Fruit fly (Drosophila melanogaster) whole organism, embryonic: Measurements from ENCODE around the gene CG42716.
A peak's percentile ranks its signal among the peaks of the same experiment; 100 is the strongest.

Experiments
- Atf3 ChIP-seq: fragments of 200-800 bp; sonication (Bioruptor generic); optimal IDR thresholded peaks from 3 replicates; lab custom pipeline; 2016; ENCODE audit warnings: missing biosample characterization, missing genetic modification characterization
- CG11456 ChIP-seq: fragments of 200-800 bp; sonication (Bioruptor generic); IDR thresholded peaks from 3 replicates; pipeline ENCODE4 v1.3.6; 2022; ENCODE audit warnings: missing biosample characterization, missing genetic modification characterization
- CG12391 ChIP-seq: fragments of 200-800 bp; sonication (Bioruptor generic); optimal IDR thresholded peaks from 3 replicates; lab custom pipeline; 2018; ENCODE audit warnings: missing biosample characterization, mild to moderate bottlenecking, missing genetic modification characterization, moderate library complexity
- CG12769 ChIP-seq: fragments of 200-800 bp; sonication (Bioruptor generic); optimal IDR thresholded peaks from 2 replicates; lab custom pipeline; 2019; ENCODE audit warnings: missing biosample characterization, mild to moderate bottlenecking, missing genetic modification characterization, moderate library complexity
- CG1529 ChIP-seq: fragments of 200-800 bp; sonication (Bioruptor generic); optimal IDR thresholded peaks from 3 replicates; lab custom pipeline; 2018; ENCODE audit warnings: missing biosample characterization, missing genetic modification characterization
- CG15514 ChIP-seq: fragments of 200-800 bp; sonication (Bioruptor generic); optimal IDR thresholded peaks from 3 replicates; lab custom pipeline; 2017; ENCODE audit warnings: missing biosample characterization, missing genetic modification characterization, mild to moderate bottlenecking, moderate library complexity, missing genetic modification reagents
- CG17361 ChIP-seq: fragments of 200-800 bp; sonication (Bioruptor generic); IDR thresholded peaks from 3 replicates; pipeline ENCODE4 v1.3.6; 2022; ENCODE audit warnings: missing biosample characterization, missing genetic modification characterization
- CG1832 ChIP-seq: fragments of 200-800 bp; sonication (Bioruptor generic); optimal IDR thresholded peaks from 2 replicates; lab custom pipeline; 2017; ENCODE audit warnings: missing biosample characterization, mild to moderate bottlenecking, missing genetic modification characterization, inconsistent platforms
- CG30431 ChIP-seq: fragments of 200-800 bp; sonication (Bioruptor generic); optimal IDR thresholded peaks from 2 replicates; lab custom pipeline; 2017; ENCODE audit warnings: missing biosample characterization, missing genetic modification characterization
- CG3726 ChIP-seq: fragments of 200-800 bp; sonication (Bioruptor generic); IDR thresholded peaks from 3 replicates; pipeline ENCODE4, ENCODE4 v1.3.6; 2022; ENCODE audit warnings: missing biosample characterization, missing genetic modification characterization
- CG8290 ChIP-seq, 3 experiments: fragments of 200-800 bp; sonication (Bioruptor generic); optimal IDR thresholded peaks; 2 replicates each; lab custom pipeline; 2016 to 2019; ENCODE audit warnings: missing biosample characterization in 3 of 3, missing genetic modification characterization in 3 of 3, mild to moderate bottlenecking in 2 of 3, moderate library complexity in 1 of 3
- CG9727 ChIP-seq: fragments of 200-800 bp; sonication (Bioruptor generic); optimal IDR thresholded peaks from 3 replicates; lab custom pipeline; 2017; ENCODE audit warnings: missing biosample characterization, mild to moderate bottlenecking, missing genetic modification characterization
- Camta ChIP-seq: fragments of 200-800 bp; sonication (Bioruptor generic); optimal IDR thresholded peaks from 2 replicates; lab custom pipeline; 2016; ENCODE audit warnings: missing biosample characterization, missing genetic modification characterization
- D ChIP-seq, 2 experiments: fragments of 200-800 bp in 1 of 2; fragments of >200 bp in 1 of 2; sonication (Bioruptor generic) in 1 of 2; optimal IDR thresholded peaks; 2 replicates in 1 of 2; 3 replicates in 1 of 2; lab custom pipeline; 2017; ENCODE audit warnings: mild to moderate bottlenecking in 1 of 2, missing biosample characterization in 1 of 2, missing genetic modification characterization in 1 of 2, missing genetic modification reagents in 1 of 2
- Elba2 ChIP-seq: fragments of 200-800 bp; sonication (Bioruptor generic); optimal IDR thresholded peaks from 3 replicates; lab custom pipeline; 2016; ENCODE audit warnings: missing biosample characterization, missing genetic modification characterization
- HLH4C ChIP-seq: fragments of 200-800 bp; sonication (Bioruptor generic); IDR thresholded peaks from 3 replicates; pipeline ENCODE4 v1.3.6; 2022; ENCODE audit warnings: missing biosample characterization, missing genetic modification characterization; ENCODE audit not compliant: partially characterized antibody
- Hr78 ChIP-seq, 2 experiments: fragments of 200-800 bp in 1 of 2; fragments of >200 bp in 1 of 2; sonication (Bioruptor generic) in 1 of 2; optimal IDR thresholded peaks; 2 replicates each; lab custom pipeline; 2017 to 2019; ENCODE audit warnings: missing biosample characterization in 2 of 2, missing genetic modification characterization in 2 of 2, mild to moderate bottlenecking in 1 of 2, moderate library complexity in 1 of 2
- Lim3 ChIP-seq: fragments of 200-800 bp; sonication (Bioruptor generic); IDR thresholded peaks from 2 replicates; pipeline ENCODE4 v1.3.6; 2022; ENCODE audit warnings: missing biosample characterization, missing genetic modification characterization
- NC2β ChIP-seq: fragments of 200-800 bp; sonication (Bioruptor generic); optimal IDR thresholded peaks from 2 replicates; lab custom pipeline; 2016; ENCODE audit warnings: missing biosample characterization, missing genetic modification characterization
- Neu2 ChIP-seq: fragments of 200-800 bp; sonication (Bioruptor generic); optimal IDR thresholded peaks from 3 replicates; lab custom pipeline; 2016; ENCODE audit warnings: missing biosample characterization, missing genetic modification characterization, borderline replicate concordance
- Optix ChIP-seq: fragments of 200-800 bp; sonication (Bioruptor generic); IDR thresholded peaks from 3 replicates; pipeline ENCODE4 v1.3.6; 2022; ENCODE audit warnings: missing biosample characterization, missing genetic modification characterization
- Pdp1 ChIP-seq, 2 experiments: fragments of 200-800 bp; sonication (Bioruptor generic); optimal IDR thresholded peaks; 3 replicates each; lab custom pipeline; 2016; ENCODE audit warnings: missing biosample characterization in 2 of 2, missing genetic modification characterization in 2 of 2, mild to moderate bottlenecking in 1 of 2, moderate library complexity in 1 of 2
- Poxn ChIP-seq: fragments of 200-800 bp; sonication (Bioruptor generic); IDR thresholded peaks from 2 replicates; pipeline ENCODE4 v1.3.6; 2022; ENCODE audit warnings: missing biosample characterization, missing genetic modification characterization
- Ptx1 ChIP-seq: fragments of 200-800 bp; sonication (Bioruptor generic); IDR thresholded peaks from 2 replicates; pipeline ENCODE4 v1.3.6; 2022; ENCODE audit warnings: missing biosample characterization, missing genetic modification characterization
- Spps ChIP-seq: fragments of 200-800 bp; sonication (Bioruptor generic); optimal IDR thresholded peaks from 2 replicates; lab custom pipeline; 2018; ENCODE audit warnings: missing biosample characterization, mild to moderate bottlenecking, missing genetic modification characterization
- Trl ChIP-seq, 3 experiments: fragments of >200 bp in 2 of 3; fragments of 200-800 bp in 1 of 3; sonication (Bioruptor generic) in 1 of 3; optimal IDR thresholded peaks; 2 replicates in 1 of 3; 3 replicates in 2 of 3; lab custom pipeline; 2016 to 2017; ENCODE audit warnings: missing biosample characterization in 1 of 3, missing genetic modification characterization in 1 of 3
- Vsx1 ChIP-seq: fragments of 200-800 bp; sonication (Bioruptor generic); optimal IDR thresholded peaks from 2 replicates; lab custom pipeline; 2017; ENCODE audit warnings: missing biosample characterization, mild to moderate bottlenecking, missing genetic modification characterization, missing genetic modification reagents
- ab ChIP-seq: fragments of 200-800 bp; sonication (Bioruptor generic); optimal IDR thresholded peaks from 2 replicates; lab custom pipeline; 2016; ENCODE audit warnings: missing biosample characterization, missing genetic modification characterization
- ase ChIP-seq: fragments of 200-800 bp; sonication (Bioruptor generic); IDR thresholded peaks from 3 replicates; pipeline ENCODE4 v1.3.6; 2022; ENCODE audit warnings: missing biosample characterization, missing genetic modification characterization
- ash1 ChIP-seq: fragments of 200-800 bp; sonication (Bioruptor generic); optimal IDR thresholded peaks from 2 replicates; lab custom pipeline; 2018; ENCODE audit warnings: missing biosample characterization, mild to moderate bottlenecking, missing genetic modification characterization
- bowl ChIP-seq: fragments of 200-800 bp; sonication (Bioruptor generic); IDR thresholded peaks from 2 replicates; pipeline ENCODE4 v1.3.6; 2022; ENCODE audit warnings: missing biosample characterization, missing genetic modification characterization
- chif ChIP-seq, 2 experiments: fragments of 200-800 bp; sonication (Bioruptor generic); optimal IDR thresholded peaks; 3 replicates each; lab custom pipeline; 2016; ENCODE audit warnings: missing biosample characterization in 2 of 2, missing genetic modification characterization in 2 of 2
- crc ChIP-seq: fragments of 200-800 bp; sonication (Bioruptor generic); optimal IDR thresholded peaks from 2 replicates; lab custom pipeline; 2016; ENCODE audit warnings: missing biosample characterization, missing genetic modification characterization
- dpn ChIP-seq, 2 experiments: fragments of 200-800 bp; sonication (Bioruptor generic); optimal IDR thresholded peaks; 3 replicates each; lab custom pipeline; 2016; ENCODE audit warnings: missing biosample characterization in 2 of 2, missing genetic modification characterization in 2 of 2
- exex ChIP-seq: fragments of 200-800 bp; sonication (Bioruptor generic); optimal IDR thresholded peaks from 4 replicates; lab custom pipeline; 2018; ENCODE audit warnings: missing biosample characterization, mild to moderate bottlenecking, missing genetic modification characterization, moderate library complexity
- fd102C ChIP-seq: fragments of 200-800 bp; sonication (Bioruptor generic); optimal IDR thresholded peaks from 2 replicates; lab custom pipeline; 2018; ENCODE audit warnings: missing biosample characterization, mild to moderate bottlenecking, missing genetic modification characterization, moderate library complexity
- gt ChIP-seq: fragments of 200-800 bp; sonication (Bioruptor generic); IDR thresholded peaks from 2 replicates; pipeline ENCODE4 v1.3.6; 2022; ENCODE audit warnings: missing biosample characterization, missing genetic modification characterization
- klu ChIP-seq: fragments of 200-800 bp; sonication (Bioruptor generic); IDR thresholded peaks from 2 replicates; pipeline ENCODE4 v1.3.6; 2022; ENCODE audit warnings: missing biosample characterization, missing genetic modification characterization
- nerfin-1 ChIP-seq: fragments of 200-800 bp; sonication (Bioruptor generic); optimal IDR thresholded peaks from 3 replicates; lab custom pipeline; 2019; ENCODE audit warnings: missing biosample characterization, mild to moderate bottlenecking, missing genetic modification characterization, moderate library complexity
- oc ChIP-seq: fragments of 200-800 bp; sonication (Bioruptor generic); optimal IDR thresholded peaks from 2 replicates; lab custom pipeline; 2018; ENCODE audit warnings: missing biosample characterization, mild to moderate bottlenecking, missing genetic modification characterization, moderate library complexity
- pb ChIP-seq: fragments of 200-800 bp; sonication (Bioruptor generic); optimal IDR thresholded peaks from 3 replicates; lab custom pipeline; 2016; ENCODE audit warnings: missing biosample characterization, missing genetic modification characterization
- prd ChIP-seq, 3 experiments: fragments of >200 bp in 2 of 3; fragments of 200-800 bp in 1 of 3; sonication (Bioruptor generic) in 1 of 3; optimal IDR thresholded peaks in 2 of 3; IDR thresholded peaks in 1 of 3; 2 replicates in 2 of 3; 3 replicates in 1 of 3; pipeline versions ENCODE4 v1.3.6 to Lab custom; 2017 to 2022; ENCODE audit warnings: missing biosample characterization in 1 of 3, missing genetic modification characterization in 1 of 3
- sima ChIP-seq: fragments of 200-800 bp; sonication (Bioruptor generic); optimal IDR thresholded peaks from 2 replicates; lab custom pipeline; 2016; ENCODE audit warnings: missing biosample characterization, missing genetic modification characterization
- so ChIP-seq: fragments of 200-800 bp; sonication (Bioruptor generic); IDR thresholded peaks from 3 replicates; pipeline ENCODE4 v1.3.6; 2022; ENCODE audit warnings: missing biosample characterization, missing genetic modification characterization
- tap ChIP-seq: fragments of 200-800 bp; optimal IDR thresholded peaks from 3 replicates; lab custom pipeline; 2019; ENCODE audit warnings: missing biosample characterization, mild to moderate bottlenecking, missing genetic modification characterization, moderate library complexity
- ttk ChIP-seq: fragments of 200-800 bp; sonication (Bioruptor generic); IDR thresholded peaks from 2 replicates; pipeline ENCODE4 v2.1.2; 2022; ENCODE audit warnings: missing biosample characterization, missing genetic modification characterization
- wek ChIP-seq: fragments of 200-800 bp; sonication (Bioruptor generic); optimal IDR thresholded peaks from 3 replicates; lab custom pipeline; 2018; ENCODE audit warnings: missing biosample characterization, mild to moderate bottlenecking, missing genetic modification characterization, moderate library complexity

The CG42716 gene

dm6 chr3L:16004401-16005237 is 29.0 kb upstream of the CG42716 start, which contains the start of the genes hzg and mRpS31 (continued):
- TF ChIP-seq Pdp1 (GFP tag; optimal IDR thresholded peaks at IDR 0.05; lab: Kevin White, UChicago) (peak; percentile 42 to 55), wek (GFP tag; lab: Kevin White, UChicago) (no peak), CG1529 (GFP tag; lab: Kevin White, UChicago) (no peak), ab (no peak), CG12391 (tag; lab: Kevin White, UChicago) (peak; percentile 81), Atf3 (GFP tag; lab: Kevin White, UChicago) (peak; percentile 52), Lim3 (GFP tag; lab: Robert Waterston, UW) (no peak), nerfin-1 (tag; lab: Kevin White, UChicago) (peak; percentile 27), so (GFP tag; lab: Robert Waterston, UW) (no peak), fd102C (GFP tag; lab: Kevin White, UChicago) (no peak), Ptx1 (GFP tag; lab: Robert Waterston, UW) (peak; percentile 70), Poxn (GFP tag; lab: Robert Waterston, UW) (no peak), Optix (no peak), exex (peak; percentile 6), chif (GFP tag; optimal IDR thresholded peaks at IDR 0.05; lab: Kevin White, UChicago) (peak; percentile 14 to 25), CG3726 (no peak), D (optimal IDR thresholded peaks at IDR 0.05; lab: Kevin White, UChicago) (no peak), D (GFP tag; optimal IDR thresholded peaks at IDR 0.05; lab: Kevin White, UChicago) (peak; percentile 26), CG15514 (peak; percentile 41), sima (GFP tag; lab: Kevin White, UChicago) (no peak), ash1 (GFP tag; lab: Kevin White, UChicago) (no peak), tap (tag; lab: Kevin White, UChicago) (peak; percentile 22), Neu2 (no peak), CG17361 (GFP tag; lab: Robert Waterston, UW) (peak; percentile 73), CG1832 (GFP tag; lab: Kevin White, UChicago) (no peak), klu (GFP tag; lab: Robert Waterston, UW) (no peak), CG9727 (GFP tag; lab: Kevin White, UChicago) (peak; percentile 35), gt (GFP tag; lab: Robert Waterston, UW) (no peak), Spps (tag; lab: Kevin White, UChicago) (no peak), crc (GFP tag; lab: Kevin White, UChicago) (peak; percentile 49), Camta (peak; percentile 59), CG12769 (tag; lab: Kevin White, UChicago) (no peak), CG8290 (GFP tag; optimal IDR thresholded peaks at IDR 0.05; lab: Kevin White, UChicago) (peak; percentile 36), CG8290 (tag; optimal IDR thresholded peaks at IDR 0.05; lab: Kevin White, UChicago) (peak in 1 of 2 experiments; percentile 5), ttk (GFP tag; lab: Robert Waterston, UW) (peak; percentile 23; the same call in 1 of the 2 replicates), CG11456 (GFP tag; lab: Robert Waterston, UW) (no peak), Vsx1 (GFP tag; lab: Kevin White, UChicago) (no peak), pb (GFP tag; lab: Kevin White, UChicago) (peak; percentile 12), prd (optimal IDR thresholded peaks at IDR 0.05; lab: Kevin White, UChicago) (no peak), prd (GFP tag; IDR thresholded peaks at IDR 0.05; lab: Robert Waterston, UW) (peak; percentile 43; the same call in 2 of the 3 replicates), HLH4C (GFP tag; lab: Robert Waterston, UW) (no peak), oc (no peak), Elba2 (GFP tag; lab: Kevin White, UChicago) (no peak), ase (no peak), Hr78 (GFP tag; optimal IDR thresholded peaks at IDR 0.05; lab: Kevin White, UChicago) (no peak), bowl (GFP tag; lab: Robert Waterston, UW) (no peak), NC2β (GFP tag; lab: Kevin White, UChicago) (peak; percentile 6), CG30431 (GFP tag; lab: Kevin White, UChicago) (no peak), Trl (optimal IDR thresholded peaks at IDR 0.05; lab: Kevin White, UChicago) (no peak), Trl (GFP tag; optimal IDR thresholded peaks at IDR 0.05; lab: Kevin White, UChicago) (peak; percentile 63), dpn (GFP tag; optimal IDR thresholded peaks at IDR 0.05; lab: Kevin White, UChicago) (peak; percentile 46 to 65)
